Fruit fly (Drosophila melanogaster): Measurements from ENCODE around the gene CG6067.

Gene CG6067

DNA sequence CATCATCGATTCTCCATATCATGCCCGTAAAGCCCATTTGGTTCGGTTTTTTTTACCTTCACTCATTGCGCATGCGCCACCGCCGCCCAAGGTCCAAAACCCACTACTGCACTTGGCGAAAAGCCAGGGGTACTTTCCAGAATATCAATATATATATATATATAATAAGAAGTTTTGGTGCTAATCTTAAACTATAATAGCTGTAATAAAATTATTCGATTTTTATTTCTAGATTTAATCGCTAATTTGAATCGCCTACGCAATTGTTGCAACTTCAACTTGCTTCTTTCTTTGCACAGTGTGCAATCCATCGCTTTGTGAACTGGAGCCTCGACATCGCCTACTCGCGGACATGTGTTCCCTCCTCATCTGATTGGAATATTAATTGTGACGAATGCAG is 48.4 kb downstream of the CG6067 start:
- TF ChIP-seq CG8632 (GFP tag; optimal IDR thresholded peaks at IDR 0.05) (peak; percentile 36), CG10669 (GFP tag; optimal IDR thresholded peaks at IDR 0.05) (peak; percentile 61), CG6792 (GFP tag; optimal IDR thresholded peaks at IDR 0.05) (peak; percentile 2), CG11294 (GFP tag; IDR thresholded peaks at IDR 0.05) (no peak), CG6163 (GFP tag; IDR thresholded peaks at IDR 0.05) (peak; percentile 66; the same call in 2 of the 3 replicates), CG6854 (GFP tag; optimal IDR thresholded peaks at IDR 0.05) (no peak), svp (GFP tag) (peak; percentile 52), cyc (GFP tag; optimal IDR thresholded peaks at IDR 0.05) (no peak), Ets96B (tag; optimal IDR thresholded peaks at IDR 0.05) (peak; percentile 66), achi (GFP tag; optimal IDR thresholded peaks at IDR 0.05) (peak; percentile 35), CG8119 (GFP tag; IDR thresholded peaks at IDR 0.05) (no peak), acj6 (GFP tag; optimal IDR thresholded peaks at IDR 0.05) (peak; percentile 35), CG3032 (tag; optimal IDR thresholded peaks at IDR 0.05) (peak; percentile 65), Blimp-1 (GFP tag; optimal IDR thresholded peaks at IDR 0.05) (no peak), CG4318 (GFP tag; optimal IDR thresholded peaks at IDR 0.05) (no peak), Sox102F (GFP tag; optimal IDR thresholded peaks at IDR 0.05) (no peak), CG3919 (GFP tag; optimal IDR thresholded peaks at IDR 0.05) (peak; percentile 31), Eip75B (GFP tag; optimal IDR thresholded peaks at IDR 0.05) (no peak), dac (GFP tag; optimal IDR thresholded peaks at IDR 0.05) (no peak), CG16779 (tag; optimal IDR thresholded peaks at IDR 0.05) (no peak), lz (GFP tag; optimal IDR thresholded peaks at IDR 0.05) (no peak), topi (GFP tag; optimal IDR thresholded peaks at IDR 0.05) (no peak), CG6808 (GFP tag; optimal IDR thresholded peaks at IDR 0.05) (peak; percentile 56), salr (GFP tag; optimal IDR thresholded peaks at IDR 0.05) (no peak), fd85E (GFP tag; optimal IDR thresholded peaks at IDR 0.05) (no peak), Eip93F (GFP tag; optimal IDR thresholded peaks at IDR 0.05) (no peak), Eip78C (GFP tag) (peak; percentile 63), CG15336 (GFP tag; IDR thresholded peaks at IDR 0.05) (peak; percentile 41; the same call in 1 of the 2 replicates), CG8319 (GFP tag; optimal IDR thresholded peaks at IDR 0.05) (no peak), net (GFP tag; optimal IDR thresholded peaks at IDR 0.05) (no peak), CG10631 (GFP tag; optimal IDR thresholded peaks at IDR 0.05) (peak; percentile 57), Hr4 (GFP tag; optimal IDR thresholded peaks at IDR 0.05) (no peak), Sox14 (GFP tag; optimal IDR thresholded peaks at IDR 0.05) (no peak), CG11762 (GFP tag; optimal IDR thresholded peaks at IDR 0.05; ENCODE audit: insufficient read depth) (no peak), Hr39 (GFP tag; optimal IDR thresholded peaks at IDR 0.05) (no peak), Sox15 (GFP tag; optimal IDR thresholded peaks at IDR 0.05) (no peak), Lpt (GFP tag; optimal IDR thresholded peaks at IDR 0.05) (no peak), CG9139 (GFP tag; optimal IDR thresholded peaks at IDR 0.05) (peak; percentile 58), dsx (GFP tag; optimal IDR thresholded peaks at IDR 0.05; ENCODE audit: poor library complexity, severe bottlenecking) (peak; percentile 54), fkh (GFP tag; optimal IDR thresholded peaks at IDR 0.05) (no peak), Hr38 (GFP tag; optimal IDR thresholded peaks at IDR 0.05) (no peak), ss (GFP tag; optimal IDR thresholded peaks at IDR 0.05) (peak in 1 of 2 experiments; percentile 51), Ets21C (GFP tag; optimal IDR thresholded peaks at IDR 0.05) (no peak), Gug (GFP tag; IDR thresholded peaks at IDR 0.05) (no peak), CG32006 (GFP tag; optimal IDR thresholded peaks at IDR 0.05) (peak; percentile 44), pdm3 (GFP tag; optimal IDR thresholded peaks at IDR 0.05) (peak; percentile 5), fd59A (GFP tag; optimal IDR thresholded peaks at IDR 0.05) (peak; percentile 4), Met (GFP tag; optimal IDR thresholded peaks at IDR 0.05) (no peak), OdsH (GFP tag; optimal IDR thresholded peaks at IDR 0.05) (peak; percentile 39), spab (GFP tag; optimal IDR thresholded peaks at IDR 0.05) (peak; percentile 44), CG34406 (GFP tag; optimal IDR thresholded peaks at IDR 0.05) (peak; percentile 37), eg (GFP tag; IDR thresholded peaks at IDR 0.05) (no peak), vri (GFP tag; optimal IDR thresholded peaks at IDR 0.05) (no peak)
